Fruit fly (Drosophila melanogaster): Measurements from ENCODE around the gene Inx2.

Gene Inx2

dm6 chrX:7007693-7008092 is 9.2 kb downstream of the Inx2 start:
- no peak for TF ChIP-seq noc (tag; optimal IDR thresholded peaks at IDR 0.05)

dm6 chrX:7008102-7009087 is 9.9 kb downstream of the Inx2 start:
- no peak for TF ChIP-seq noc (tag; optimal IDR thresholded peaks at IDR 0.05)

- TF ChIP-seq noc (tag; optimal IDR thresholded peaks at IDR 0.05) = peak; percentile 85
Measured at dm6 chrX:7011063-7011743, 12.7 kb downstream of the Inx2 start, which contains the start of the genes cm, sloth1 and sloth2. cm (minus strand) TSS chrX:7011145. sloth1 (plus strand) TSS chrX:7011357. sloth2 (plus strand) TSS chrX:7011357.

- TF ChIP-seq noc (tag; optimal IDR thresholded peaks at IDR 0.05) = peak; percentile 75
Measured at dm6 chrX:7013320-7014214, 15.1 kb downstream of the Inx2 start, which contains the start of the genes CG3032 and CG4593. CG3032 (minus strand) TSS chrX:7013881. CG4593 (plus strand) TSS chrX:7013887.

dm6 chrX:7014931-7015428 is 16.5 kb downstream of the Inx2 start:
- TF ChIP-seq noc (tag; optimal IDR thresholded peaks at IDR 0.05) = no peak

- TF ChIP-seq noc (tag; optimal IDR thresholded peaks at IDR 0.05) = no peak
Measured at dm6 chrX:7034892-7035291, 36.4 kb downstream of the Inx2 start.

dm6 chrX:7037061-7037460 is 38.6 kb downstream of the Inx2 start:
- no peak for TF ChIP-seq noc (tag; optimal IDR thresholded peaks at IDR 0.05)

- no peak for TF ChIP-seq noc (tag; optimal IDR thresholded peaks at IDR 0.05)
Measured at dm6 chrX:7040205-7040866, 41.9 kb downstream of the Inx2 start, which contains the start of gene CG14427. CG14427 (plus strand) TSS chrX:7040603.

dm6 chrX:7049087-7049486 is 50.6 kb downstream of the Inx2 start, which contains the start of gene nullo:
nullo (plus strand) TSS chrX:7049476.
- no peak for TF ChIP-seq noc (tag; optimal IDR thresholded peaks at IDR 0.05)
